Worm (Caenorhabditis elegans) whole organism, mixed stage, embryonic: ENCODE measurements around the gene clk-1.

Experiments
- M03D4.4 ChIP-seq: sonication (generic microtip); optimal IDR thresholded peaks from 2 replicates; lab custom pipeline; 2017; ENCODE audit warnings: mild to moderate bottlenecking, missing genetic modification characterization, missing compliant biosample characterization
- bed-3 ChIP-seq: fragments of 200-800 bp; sonication (Bioruptor generic); optimal IDR thresholded peaks from 3 replicates; lab custom pipeline; 2018; ENCODE audit warnings: mild to moderate bottlenecking, missing genetic modification characterization, moderate library complexity, missing compliant biosample characterization
- blmp-1 ChIP-seq: fragments of 150-350 bp; optimal IDR thresholded peaks from 2 replicates; lab custom pipeline; 2014; ENCODE audit warnings: missing biosample characterization, missing genetic modification characterization
- ceh-39 ChIP-seq: fragments of 150-350 bp; optimal IDR thresholded peaks from 2 replicates; lab custom pipeline; 2014; ENCODE audit warnings: missing biosample characterization, missing genetic modification characterization
- ceh-43 ChIP-seq: fragments of 200-800 bp; sonication (Bioruptor generic); optimal IDR thresholded peaks from 2 replicates; lab custom pipeline; 2018; ENCODE audit warnings: mild to moderate bottlenecking, missing genetic modification characterization, moderate library complexity, missing compliant biosample characterization
- ceh-83 ChIP-seq: fragments of 200-800 bp; sonication (Bioruptor generic); optimal IDR thresholded peaks from 2 replicates; lab custom pipeline; 2018; ENCODE audit warnings: mild to moderate bottlenecking, missing genetic modification characterization, missing compliant biosample characterization
- ces-1 ChIP-seq: fragments of 150-350 bp; optimal IDR thresholded peaks from 2 replicates; lab custom pipeline; 2014; ENCODE audit warnings: missing biosample characterization, missing genetic modification reagents, missing genetic modification characterization
- cnd-1 ChIP-seq: fragments of 200-800 bp; sonication (Bioruptor generic); optimal IDR thresholded peaks from 2 replicates; lab custom pipeline; 2018; ENCODE audit warnings: mild to moderate bottlenecking, missing genetic modification characterization, missing compliant biosample characterization
- drap-1 ChIP-seq: fragments of 200-800 bp; sonication (Bioruptor generic); optimal IDR thresholded peaks from 3 replicates; lab custom pipeline; 2018; ENCODE audit warnings: mild to moderate bottlenecking, missing genetic modification characterization, missing compliant biosample characterization
- elt-1 ChIP-seq: sonication (generic microtip); optimal IDR thresholded peaks from 2 replicates; lab custom pipeline; 2017; ENCODE audit warnings: missing genetic modification characterization, mild to moderate bottlenecking, missing compliant biosample characterization, antibody characterized with exemption, moderate library complexity, borderline replicate concordance; ENCODE audit not compliant: insufficient read depth
- elt-3 ChIP-seq: fragments of 150-350 bp; optimal IDR thresholded peaks from 2 replicates; lab custom pipeline; 2014; ENCODE audit warnings: missing biosample characterization, missing genetic modification characterization
- flh-1 ChIP-seq: fragments of 200-800 bp; sonication (Bioruptor generic); optimal IDR thresholded peaks from 2 replicates; lab custom pipeline; 2018; ENCODE audit warnings: mild to moderate bottlenecking, missing genetic modification characterization, moderate library complexity, missing compliant biosample characterization
- ham-2 ChIP-seq: fragments of 200-800 bp; sonication (Bioruptor generic); optimal IDR thresholded peaks from 2 replicates; lab custom pipeline; 2018; ENCODE audit warnings: mild to moderate bottlenecking, missing genetic modification characterization, missing compliant biosample characterization
- hlh-1 ChIP-seq: fragments of 150-350 bp; optimal IDR thresholded peaks from 2 replicates; lab custom pipeline; 2014; ENCODE audit warnings: missing biosample characterization, missing genetic modification reagents, missing genetic modification characterization
- lin-13 ChIP-seq: fragments of 150-350 bp; optimal IDR thresholded peaks from 2 replicates; lab custom pipeline; 2014; ENCODE audit warnings: missing biosample characterization, missing genetic modification characterization
- lin-32 ChIP-seq: fragments of 200-800 bp; sonication (Bioruptor generic); optimal IDR thresholded peaks from 2 replicates; lab custom pipeline; 2018; ENCODE audit warnings: mild to moderate bottlenecking, missing genetic modification characterization, missing compliant biosample characterization
- lsy-2 ChIP-seq: fragments of 150-350 bp; optimal IDR thresholded peaks from 2 replicates; lab custom pipeline; 2014; ENCODE audit warnings: missing biosample characterization, missing genetic modification characterization
- mab-5 ChIP-seq: fragments of 150-350 bp; optimal IDR thresholded peaks from 2 replicates; lab custom pipeline; 2014; ENCODE audit warnings: missing biosample characterization, missing genetic modification characterization
- mep-1 ChIP-seq: fragments of 150-350 bp; optimal IDR thresholded peaks from 2 replicates; lab custom pipeline; 2017; ENCODE audit warnings: missing biosample characterization, missing genetic modification reagents, missing genetic modification characterization, inconsistent platforms
- mls-2 ChIP-seq: sonication (generic microtip); optimal IDR thresholded peaks from 2 replicates; lab custom pipeline; 2016; ENCODE audit warnings: mild to moderate bottlenecking, missing genetic modification characterization, moderate library complexity, missing compliant biosample characterization
- nhr-12 ChIP-seq: fragments of 150-350 bp; optimal IDR thresholded peaks from 2 replicates; lab custom pipeline; 2014; ENCODE audit warnings: missing biosample characterization, missing genetic modification characterization
- nhr-2 ChIP-seq: fragments of 150-350 bp; optimal IDR thresholded peaks from 2 replicates; lab custom pipeline; 2014; ENCODE audit warnings: missing biosample characterization, missing genetic modification characterization
- nhr-237 ChIP-seq: fragments of 150-350 bp; optimal IDR thresholded peaks from 2 replicates; lab custom pipeline; 2014; ENCODE audit warnings: missing biosample characterization, missing genetic modification characterization
- nhr-28 ChIP-seq: fragments of 150-350 bp; optimal IDR thresholded peaks from 2 replicates; lab custom pipeline; 2014; ENCODE audit warnings: missing biosample characterization, missing genetic modification characterization
- nhr-76 ChIP-seq: sonication (generic microtip); optimal IDR thresholded peaks from 2 replicates; lab custom pipeline; 2017; ENCODE audit warnings: missing biosample characterization, missing genetic modification characterization
- pha-4 ChIP-seq: fragments of 150-350 bp; optimal IDR thresholded peaks from 2 replicates; lab custom pipeline; 2018; ENCODE audit warnings: missing biosample characterization, missing genetic modification reagents, missing genetic modification characterization
- sem-2 ChIP-seq: fragments of 200-800 bp; sonication (Bioruptor generic); optimal IDR thresholded peaks from 2 replicates; lab custom pipeline; 2018; ENCODE audit warnings: mild to moderate bottlenecking, missing genetic modification characterization, missing compliant biosample characterization
- snpc-4 ChIP-seq: fragments of 150-350 bp; optimal IDR thresholded peaks from 2 replicates; lab custom pipeline; 2014; ENCODE audit warnings: missing biosample characterization, missing genetic modification characterization
- unc-120 ChIP-seq: sonication (generic microtip); optimal IDR thresholded peaks from 2 replicates; lab custom pipeline; 2017; ENCODE audit warnings: missing genetic modification characterization, missing compliant biosample characterization; ENCODE audit not compliant: poor library complexity, severe bottlenecking
- unc-39 ChIP-seq: fragments of 150-350 bp; optimal IDR thresholded peaks from 2 replicates; lab custom pipeline; 2014; ENCODE audit warnings: missing biosample characterization, missing genetic modification characterization
- unc-62 ChIP-seq: fragments of 150-350 bp; optimal IDR thresholded peaks from 2 replicates; lab custom pipeline; 2014; ENCODE audit warnings: missing biosample characterization, missing genetic modification reagents, missing genetic modification characterization
- zip-8 ChIP-seq: fragments of 150-350 bp; optimal IDR thresholded peaks from 2 replicates; lab custom pipeline; 2014; ENCODE audit warnings: missing biosample characterization, missing genetic modification characterization
- ztf-11 ChIP-seq: fragments of 150-350 bp; optimal IDR thresholded peaks from 2 replicates; lab custom pipeline; 2014; ENCODE audit warnings: missing biosample characterization, missing genetic modification characterization

Gene clk-1

ce11 chrIII:5286205-5286604 is 8.5 kb downstream of the clk-1 start, which contains the start of gene ZC395.11:
Gene ZC395.11, minus strand, starts transcription at chrIII:5286305.
- TF ChIP-seq pha-4 (tag; lab: Kevin White, UChicago) (no peak), nhr-237 (tag; lab: Kevin White, UChicago) (no peak), unc-62 (GFP tag; lab: Kevin White, UChicago) (no peak), bed-3 (GFP tag; lab: Kevin White, UChicago) (no peak), ceh-83 (GFP tag; lab: Kevin White, UChicago) (no peak), ham-2 (GFP tag; lab: Kevin White, UChicago) (no peak), lin-13 (tag; lab: Kevin White, UChicago) (no peak)

- TF ChIP-seq nhr-76 (no peak), lin-32 (no peak), lsy-2 (no peak), nhr-2 (no peak), M03D4.4 (tag; lab: Kevin White, UChicago) (no peak), unc-62 (GFP tag; lab: Kevin White, UChicago) (no peak), nhr-28 (tag; lab: Kevin White, UChicago) (no peak), zip-8 (tag; lab: Kevin White, UChicago) (no peak), ceh-83 (GFP tag; lab: Kevin White, UChicago) (no peak), unc-120 (tag; lab: Kevin White, UChicago) (no peak), pha-4 (tag; lab: Kevin White, UChicago) (no peak), bed-3 (GFP tag; lab: Kevin White, UChicago) (no peak), hlh-1 (tag; lab: Kevin White, UChicago) (no peak), ham-2 (GFP tag; lab: Kevin White, UChicago) (no peak)
Observed at ce11 chrIII:5287877-5288276, 10.2 kb downstream of the clk-1 start, which contains the start of gene T15B12.1. Gene T15B12.1, plus strand, starts transcription at chrIII:5288177.

- TF ChIP-seq flh-1 (GFP tag; lab: Kevin White, UChicago) (no peak), mab-5 (tag; lab: Kevin White, UChicago) (no peak), nhr-2 (no peak), ceh-83 (GFP tag; lab: Kevin White, UChicago) (no peak), ztf-11 (tag; lab: Kevin White, UChicago) (no peak), unc-120 (tag; lab: Kevin White, UChicago) (no peak)
Observed at ce11 chrIII:5290230-5290629, 12.5 kb downstream of the clk-1 start.

- TF ChIP-seq ztf-11 (tag; lab: Kevin White, UChicago) (no peak), ham-2 (GFP tag; lab: Kevin White, UChicago) (no peak), mls-2 (tag; lab: Kevin White, UChicago) (no peak), cnd-1 (no peak), bed-3 (GFP tag; lab: Kevin White, UChicago) (no peak), ceh-43 (GFP tag; lab: Kevin White, UChicago) (no peak), flh-1 (GFP tag; lab: Kevin White, UChicago) (no peak), nhr-76 (no peak), lin-13 (tag; lab: Kevin White, UChicago) (no peak), snpc-4 (tag; lab: Kevin White, UChicago) (no peak), elt-3 (no peak), nhr-237 (tag; lab: Kevin White, UChicago) (no peak), nhr-2 (no peak), unc-39 (tag; lab: Kevin White, UChicago) (no peak), ces-1 (no peak), mab-5 (tag; lab: Kevin White, UChicago) (no peak), sem-2 (GFP tag; lab: Kevin White, UChicago) (no peak), nhr-12 (tag; lab: Kevin White, UChicago) (no peak), hlh-1 (tag; lab: Kevin White, UChicago) (no peak)
Observed at ce11 chrIII:5291281-5291680, 13.6 kb downstream of the clk-1 start.

- no peak for TF ChIP-seq mls-2 (tag; lab: Kevin White, UChicago)
- TF ChIP-seq unc-62 (GFP tag; lab: Kevin White, UChicago): no peak
- TF ChIP-seq snpc-4 (tag; lab: Kevin White, UChicago): no peak
- no peak for TF ChIP-seq unc-120 (tag; lab: Kevin White, UChicago)
- no peak for TF ChIP-seq blmp-1 (tag; lab: Kevin White, UChicago)
- no peak for TF ChIP-seq ceh-83 (GFP tag; lab: Kevin White, UChicago)
Observed at ce11 chrIII:5294281-5294680, 16.6 kb downstream of the clk-1 start.

- TF ChIP-seq ceh-39 (no peak), ceh-83 (GFP tag; lab: Kevin White, UChicago) (peak; percentile 92), blmp-1 (tag; lab: Kevin White, UChicago) (no peak), lin-13 (tag; lab: Kevin White, UChicago) (no peak), pha-4 (tag; lab: Kevin White, UChicago) (peak; percentile 38), unc-120 (tag; lab: Kevin White, UChicago) (peak; percentile 89), ceh-43 (GFP tag; lab: Kevin White, UChicago) (peak; percentile 88), mep-1 (peak; percentile 35), mls-2 (tag; lab: Kevin White, UChicago) (peak; percentile 95), ham-2 (GFP tag; lab: Kevin White, UChicago) (peak; percentile 79), sem-2 (GFP tag; lab: Kevin White, UChicago) (peak; percentile 83), nhr-28 (tag; lab: Kevin White, UChicago) (peak; percentile 27), unc-62 (GFP tag; lab: Kevin White, UChicago) (peak; percentile 65), flh-1 (GFP tag; lab: Kevin White, UChicago) (peak; percentile 86), cnd-1 (peak; percentile 90), drap-1 (GFP tag; lab: Kevin White, UChicago) (peak; percentile 91), ztf-11 (tag; lab: Kevin White, UChicago) (peak; percentile 28), ces-1 (no peak), nhr-12 (tag; lab: Kevin White, UChicago) (no peak), nhr-2 (no peak), unc-39 (tag; lab: Kevin White, UChicago) (peak; percentile 7), elt-3 (no peak), hlh-1 (tag; lab: Kevin White, UChicago) (peak; percentile 67), lin-32 (peak; percentile 77), zip-8 (tag; lab: Kevin White, UChicago) (no peak), elt-1 (tag; lab: Kevin White, UChicago) (no peak), bed-3 (GFP tag; lab: Kevin White, UChicago) (peak; percentile 80)
Observed at ce11 chrIII:5294867-5295266, 17.2 kb downstream of the clk-1 start.
